Fruit fly (Drosophila melanogaster): ENCODE results near the gene Sema1a.

The Sema1a gene

DNA sequence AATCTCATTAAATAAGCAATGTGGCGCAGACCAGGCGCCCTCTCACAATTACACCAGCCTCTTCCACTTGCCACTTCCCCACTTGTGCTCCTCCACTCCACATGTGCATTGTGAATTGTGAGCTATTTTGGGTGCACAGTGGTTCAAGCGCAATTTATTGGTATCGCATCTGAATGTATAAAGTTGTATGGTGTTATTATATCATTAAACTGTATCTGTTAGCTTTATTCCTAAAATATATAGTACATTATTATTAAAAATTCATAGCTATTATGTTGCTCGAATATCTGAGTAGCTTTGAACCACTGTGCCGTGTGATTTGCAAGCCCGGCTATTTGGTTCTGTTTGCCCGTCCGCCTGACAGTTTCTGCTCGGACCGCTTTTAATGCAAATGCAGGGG, 33.0 kb downstream of the Sema1a start (continued):
- TF ChIP-seq bcd (GFP tag; optimal IDR thresholded peaks at IDR 0.05) (peak; percentile 77), NK7.1 (GFP tag; optimal IDR thresholded peaks at IDR 0.05) (no peak), tap (tag; optimal IDR thresholded peaks at IDR 0.05) (peak; percentile 87), Camta (GFP tag; optimal IDR thresholded peaks at IDR 0.05) (peak; percentile 44), tio (GFP tag; optimal IDR thresholded peaks at IDR 0.05) (peak; percentile 69), fd102C (GFP tag; optimal IDR thresholded peaks at IDR 0.05) (peak; percentile 28), CG9797 (GFP tag; optimal IDR thresholded peaks at IDR 0.05) (peak; percentile 13), CG13287 (GFP tag; IDR thresholded peaks at IDR 0.05; ENCODE audit: partially characterized antibody) (no peak; the same call in 1 of the 2 replicates), dan (GFP tag; IDR thresholded peaks at IDR 0.05) (peak; percentile 75), br (optimal IDR thresholded peaks at IDR 0.05) (no peak), Six4 (GFP tag; optimal IDR thresholded peaks at IDR 0.05) (peak; percentile 88), zen2 (GFP tag; IDR thresholded peaks at IDR 0.05; ENCODE audit: partially characterized antibody) (no peak), CG12299 (tag; optimal IDR thresholded peaks at IDR 0.05) (peak; percentile 69), Meics (GFP tag; optimal IDR thresholded peaks at IDR 0.05) (peak; percentile 62), CG18011 (GFP tag; optimal IDR thresholded peaks at IDR 0.05) (peak; percentile 39), Eip74EF (GFP tag; optimal IDR thresholded peaks at IDR 0.05) (peak in 1 of 2 experiments; percentile 79), CG9215 (GFP tag; IDR thresholded peaks at IDR 0.05) (peak; percentile 47; the same call in 1 of the 2 replicates), org-1 (GFP tag; optimal IDR thresholded peaks at IDR 0.05) (peak; percentile 69), CG12942 (GFP tag; optimal IDR thresholded peaks at IDR 0.05) (peak; percentile 75), CG33213 (GFP tag; optimal IDR thresholded peaks at IDR 0.05) (no peak), Doc3 (GFP tag; IDR thresholded peaks at IDR 0.05; ENCODE audit: partially characterized antibody) (no peak), scrt (GFP tag; optimal IDR thresholded peaks at IDR 0.05) (peak; percentile 38), CG4424 (GFP tag; optimal IDR thresholded peaks at IDR 0.05) (peak; percentile 92), Mad (GFP tag; optimal IDR thresholded peaks at IDR 0.05) (peak; percentile 60), Myb (GFP tag; optimal IDR thresholded peaks at IDR 0.05) (no peak), CG8089 (GFP tag; optimal IDR thresholded peaks at IDR 0.05) (peak; percentile 8), ewg (GFP tag; optimal IDR thresholded peaks at IDR 0.05) (peak; percentile 81), HLH4C (GFP tag; IDR thresholded peaks at IDR 0.05; ENCODE audit: partially characterized antibody) (0 out of 3 replicates have a peak, but pooled peaks have one; percentile 22), nerfin-1 (tag; optimal IDR thresholded peaks at IDR 0.05) (peak; percentile 79), CG15479 (GFP tag; optimal IDR thresholded peaks at IDR 0.05) (no peak), dysf (GFP tag; IDR thresholded peaks at IDR 0.05) (peak; percentile 85), gt (GFP tag; IDR thresholded peaks at IDR 0.05) (peak; percentile 73), HLH54F (GFP tag; optimal IDR thresholded peaks at IDR 0.05) (no peak), NC2β (GFP tag; optimal IDR thresholded peaks at IDR 0.05) (peak; percentile 49), CG4617 (GFP tag; optimal IDR thresholded peaks at IDR 0.05; ENCODE audit: borderline replicate concordance) (peak; percentile 34), bab2 (GFP tag; optimal IDR thresholded peaks at IDR 0.05) (peak; percentile 20)

DNA sequence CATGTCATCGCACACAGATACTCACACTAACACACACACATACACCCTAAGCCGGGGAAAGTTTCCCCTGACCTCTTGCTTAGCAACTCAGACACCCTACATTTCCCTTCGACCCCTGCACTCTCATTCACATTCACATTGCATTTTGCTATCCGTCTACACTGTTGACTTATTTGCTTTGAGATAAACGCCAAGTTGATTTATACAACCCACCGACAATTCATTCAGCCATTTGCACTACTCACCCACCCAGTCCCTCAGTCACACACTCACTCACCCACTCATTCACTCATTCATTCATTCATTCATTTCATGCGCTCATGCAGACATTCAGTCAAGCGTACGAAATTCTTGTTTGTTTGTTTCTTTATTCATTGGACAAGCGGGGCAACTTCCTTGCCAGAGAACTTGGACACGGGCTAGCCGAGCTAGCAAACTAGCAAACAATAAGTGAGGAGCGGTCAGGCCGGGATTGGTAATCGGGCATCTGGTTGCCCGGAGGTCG, 34.6 kb downstream of the Sema1a start:
- TF ChIP-seq nerfin-1 (tag; optimal IDR thresholded peaks at IDR 0.05) (peak; percentile 27), Med (GFP tag) (peak; percentile 29), crol (GFP tag; IDR thresholded peaks at IDR 0.05) (peak; percentile 41; the same call in 1 of the 2 replicates), lab (GFP tag; optimal IDR thresholded peaks at IDR 0.05) (no peak), Dbx (GFP tag; IDR thresholded peaks at IDR 0.05) (no peak), p53 (GFP tag; optimal IDR thresholded peaks at IDR 0.05) (no peak), pros (GFP tag; optimal IDR thresholded peaks at IDR 0.05) (peak; percentile 74), CG8924 (tag; optimal IDR thresholded peaks at IDR 0.05) (peak; percentile 17), CG9727 (GFP tag; optimal IDR thresholded peaks at IDR 0.05) (peak; percentile 1), Ets65A (GFP tag) (peak; percentile 22), Blimp-1 (GFP tag; optimal IDR thresholded peaks at IDR 0.05) (no peak), pan (optimal IDR thresholded peaks at IDR 0.05) (no peak), pan (GFP tag; optimal IDR thresholded peaks at IDR 0.05 in 1 of 2, IDR thresholded peaks at IDR 0.05 in 1 of 2) (no peak), CG43689 (GFP tag; IDR thresholded peaks at IDR 0.05) (no peak), CG2199 (GFP tag; IDR thresholded peaks at IDR 0.05) (0 out of 3 replicates have a peak, but pooled peaks have one; percentile 35), Opbp (GFP tag; IDR thresholded peaks at IDR 0.05; ENCODE audit: partially characterized antibody) (0 out of 3 replicates have a peak, but pooled peaks have one; percentile 8), CG8281 (tag; optimal IDR thresholded peaks at IDR 0.05) (peak; percentile 99)

Data from whole organism, embryonic.